Worm (Caenorhabditis elegans): Measurements from ENCODE around the gene nhx-1.

- TF ChIP-seq him-1 (tag; optimal IDR thresholded peaks at IDR 0.05) (no peak), W03F9.2 (tag; optimal IDR thresholded peaks at IDR 0.05) (no peak), dao-5 (tag; optimal IDR thresholded peaks at IDR 0.05) (no peak)
These were observed 28.3 kb upstream of the nhx-1 start for ce11 chrX:15988577-15988976.
